Fruit fly (Drosophila melanogaster) whole organism, embryonic: Measurements from ENCODE around the gene Sbf.

Experiments
- CG10543 ChIP-seq: fragments of 200-800 bp; sonication (Bioruptor generic); optimal IDR thresholded peaks from 3 replicates; lab custom pipeline; 2017; ENCODE audit warnings: missing biosample characterization, mild to moderate bottlenecking, missing genetic modification characterization, moderate library complexity
- CG10979 ChIP-seq: fragments of 200-800 bp; sonication (Bioruptor generic); optimal IDR thresholded peaks from 2 replicates; lab custom pipeline; 2018; ENCODE audit warnings: missing biosample characterization, mild to moderate bottlenecking, missing genetic modification characterization, moderate library complexity
- CG11093 ChIP-seq: fragments of 200-800 bp; sonication (Bioruptor generic); IDR thresholded peaks from 3 replicates; pipeline ENCODE4 v1.3.6; 2022; ENCODE audit warnings: missing biosample characterization, missing genetic modification characterization
- CG12299 ChIP-seq: fragments of 200-800 bp; sonication (Bioruptor generic); optimal IDR thresholded peaks from 2 replicates; lab custom pipeline; 2018; ENCODE audit warnings: missing biosample characterization, mild to moderate bottlenecking, missing genetic modification characterization
- CG12942 ChIP-seq: fragments of 200-800 bp; sonication (Bioruptor generic); optimal IDR thresholded peaks from 3 replicates; lab custom pipeline; 2016; ENCODE audit warnings: missing biosample characterization, missing genetic modification characterization
- CG13296 ChIP-seq: fragments of 200-800 bp; sonication (Bioruptor generic); optimal IDR thresholded peaks from 3 replicates; lab custom pipeline; 2018; ENCODE audit warnings: missing biosample characterization, mild to moderate bottlenecking, missing genetic modification characterization
- CG13424 ChIP-seq: fragments of 200-800 bp; sonication (Bioruptor generic); optimal IDR thresholded peaks from 2 replicates; lab custom pipeline; 2019; ENCODE audit warnings: missing biosample characterization, mild to moderate bottlenecking, missing genetic modification characterization, moderate library complexity
- CG14441 ChIP-seq: fragments of 200-800 bp; sonication (Bioruptor generic); IDR thresholded peaks from 2 replicates; pipeline ENCODE4 v1.3.6; 2022; ENCODE audit warnings: missing biosample characterization, missing genetic modification characterization
- CG15269 ChIP-seq: fragments of 200-800 bp; sonication (Bioruptor generic); optimal IDR thresholded peaks from 2 replicates; lab custom pipeline; 2018; ENCODE audit warnings: missing biosample characterization, mild to moderate bottlenecking, missing genetic modification characterization, moderate library complexity
- CG1602 ChIP-seq: fragments of 200-800 bp; sonication (Bioruptor generic); optimal IDR thresholded peaks from 3 replicates; lab custom pipeline; 2016; ENCODE audit warnings: missing biosample characterization, missing genetic modification characterization
- CG17612 ChIP-seq: fragments of 200-800 bp; sonication (Bioruptor generic); IDR thresholded peaks from 2 replicates; pipeline ENCODE4 v1.3.6; 2022; ENCODE audit warnings: missing biosample characterization, missing genetic modification characterization
- CG17912 ChIP-seq: fragments of 200-800 bp; sonication (Bioruptor generic); optimal IDR thresholded peaks from 2 replicates; lab custom pipeline; 2018; ENCODE audit warnings: missing biosample characterization, mild to moderate bottlenecking, missing genetic modification characterization
- CG2129 ChIP-seq: fragments of 200-800 bp; sonication (Bioruptor generic); IDR thresholded peaks from 2 replicates; pipeline ENCODE4 v1.3.6; 2022; ENCODE audit warnings: missing biosample characterization, missing genetic modification characterization; ENCODE audit not compliant: partially characterized antibody
- CG33557 ChIP-seq: fragments of 200-800 bp; sonication (Bioruptor generic); optimal IDR thresholded peaks from 2 replicates; lab custom pipeline; 2019; ENCODE audit warnings: missing biosample characterization, mild to moderate bottlenecking, missing genetic modification characterization, moderate library complexity
- CG34224 ChIP-seq: fragments of 200-800 bp; sonication (Bioruptor generic); IDR thresholded peaks from 3 replicates; pipeline ENCODE4 v1.3.6; 2022; ENCODE audit warnings: missing biosample characterization, missing genetic modification characterization; ENCODE audit not compliant: partially characterized antibody
- CG4328 ChIP-seq: fragments of 200-800 bp; sonication (Bioruptor generic); optimal IDR thresholded peaks from 3 replicates; lab custom pipeline; 2017; ENCODE audit warnings: missing biosample characterization, missing genetic modification reagents, missing genetic modification characterization
- CG4820 ChIP-seq: fragments of 200-800 bp; sonication (Bioruptor generic); optimal IDR thresholded peaks from 3 replicates; lab custom pipeline; 2016; ENCODE audit warnings: missing biosample characterization, missing genetic modification characterization
- CG5953 ChIP-seq: fragments of 200-800 bp; sonication (Bioruptor generic); IDR thresholded peaks from 2 replicates; pipeline ENCODE4 v1.3.6; 2022; ENCODE audit warnings: missing biosample characterization, missing genetic modification characterization
- CG6791 ChIP-seq: fragments of 200-800 bp; sonication (Bioruptor generic); IDR thresholded peaks from 3 replicates; pipeline ENCODE4 v1.3.6; 2022; ENCODE audit warnings: missing biosample characterization, missing genetic modification characterization; ENCODE audit not compliant: partially characterized antibody
- CG7372 ChIP-seq: fragments of 200-800 bp; sonication (Bioruptor generic); IDR thresholded peaks from 2 replicates; pipeline ENCODE4 v1.3.6; 2022; ENCODE audit warnings: missing biosample characterization, missing genetic modification characterization
- CG7839 ChIP-seq: fragments of 200-800 bp; sonication (Bioruptor generic); optimal IDR thresholded peaks from 3 replicates; lab custom pipeline; 2018; ENCODE audit warnings: missing biosample characterization, mild to moderate bottlenecking, missing genetic modification characterization, moderate library complexity
- CG9932 ChIP-seq: fragments of 200-800 bp; sonication (Bioruptor generic); IDR thresholded peaks from 2 replicates; pipeline ENCODE4 v1.3.6; 2022; ENCODE audit warnings: missing biosample characterization, missing genetic modification characterization
- CHES-1-like ChIP-seq: fragments of 200-800 bp; sonication (Bioruptor generic); optimal IDR thresholded peaks from 2 replicates; lab custom pipeline; 2016; ENCODE audit warnings: missing biosample characterization, missing genetic modification characterization
- Chrac-16 ChIP-seq: fragments of 200-800 bp; sonication (Bioruptor generic); optimal IDR thresholded peaks from 3 replicates; lab custom pipeline; 2016; ENCODE audit warnings: missing biosample characterization, missing genetic modification characterization
- HHEX ChIP-seq: fragments of 200-800 bp; sonication (Bioruptor generic); optimal IDR thresholded peaks from 3 replicates; lab custom pipeline; 2017; ENCODE audit warnings: missing biosample characterization, mild to moderate bottlenecking, missing genetic modification characterization, missing genetic modification reagents
- HLH54F ChIP-seq: fragments of 200-800 bp; sonication (Bioruptor generic); optimal IDR thresholded peaks from 3 replicates; lab custom pipeline; 2016; ENCODE audit warnings: missing biosample characterization, missing genetic modification characterization
- Hey ChIP-seq: fragments of 200-800 bp; sonication (Bioruptor generic); optimal IDR thresholded peaks from 3 replicates; lab custom pipeline; 2018; ENCODE audit warnings: missing biosample characterization, mild to moderate bottlenecking, missing genetic modification characterization
- HmgD ChIP-seq: fragments of 200-800 bp; sonication (Bioruptor generic); optimal IDR thresholded peaks from 3 replicates; lab custom pipeline; 2016; ENCODE audit warnings: missing biosample characterization, missing genetic modification characterization
- Meics ChIP-seq: fragments of 200-800 bp; sonication (Bioruptor generic); optimal IDR thresholded peaks from 2 replicates; lab custom pipeline; 2017; ENCODE audit warnings: missing biosample characterization, mild to moderate bottlenecking, missing genetic modification characterization
- Sry-δ ChIP-seq: fragments of 200-800 bp; sonication (Bioruptor generic); optimal IDR thresholded peaks from 2 replicates; lab custom pipeline; 2016; ENCODE audit warnings: missing biosample characterization, missing genetic modification characterization
- YL-1 ChIP-seq: fragments of 200-800 bp; sonication (Bioruptor generic); optimal IDR thresholded peaks from 3 replicates; lab custom pipeline; 2017; ENCODE audit warnings: missing biosample characterization, mild to moderate bottlenecking, missing genetic modification characterization
- ash1 ChIP-seq: fragments of 200-800 bp; sonication (Bioruptor generic); optimal IDR thresholded peaks from 2 replicates; lab custom pipeline; 2018; ENCODE audit warnings: missing biosample characterization, mild to moderate bottlenecking, missing genetic modification characterization
- cad ChIP-seq: fragments of >200 bp; optimal IDR thresholded peaks from 2 replicates; lab custom pipeline; 2017; ENCODE audit warnings: missing biosample characterization, missing genetic modification characterization
- caup ChIP-seq: fragments of 200-800 bp; sonication (Bioruptor generic); optimal IDR thresholded peaks from 3 replicates; lab custom pipeline; 2017; ENCODE audit warnings: missing biosample characterization, mild to moderate bottlenecking, missing genetic modification characterization, moderate library complexity; ENCODE audit not compliant: severe bottlenecking
- chn ChIP-seq: fragments of 200-800 bp; sonication (Bioruptor generic); optimal IDR thresholded peaks from 2 replicates; lab custom pipeline; 2016; ENCODE audit warnings: missing biosample characterization, missing genetic modification characterization
- fu2 ChIP-seq: fragments of 200-800 bp; sonication (Bioruptor generic); optimal IDR thresholded peaks from 2 replicates; lab custom pipeline; 2016; ENCODE audit warnings: missing biosample characterization, missing genetic modification characterization
- gcm ChIP-seq: fragments of 200-800 bp; sonication (Bioruptor generic); optimal IDR thresholded peaks from 2 replicates; lab custom pipeline; 2019; ENCODE audit warnings: missing biosample characterization, mild to moderate bottlenecking, missing genetic modification characterization, moderate library complexity
- gem ChIP-seq: fragments of 200-800 bp; sonication (Bioruptor generic); optimal IDR thresholded peaks from 2 replicates; lab custom pipeline; 2019; ENCODE audit warnings: missing biosample characterization, mild to moderate bottlenecking, missing genetic modification characterization, moderate library complexity
- grau ChIP-seq: fragments of 200-800 bp; optimal IDR thresholded peaks from 3 replicates; lab custom pipeline; 2019; ENCODE audit warnings: missing biosample characterization, mild to moderate bottlenecking, missing genetic modification characterization, moderate library complexity
- gro ChIP-seq: fragments of 200-800 bp; sonication (Bioruptor generic); optimal IDR thresholded peaks from 2 replicates; lab custom pipeline; 2016; ENCODE audit warnings: missing biosample characterization, missing genetic modification characterization
- jigr1 ChIP-seq: fragments of 200-800 bp; sonication (Bioruptor generic); IDR thresholded peaks from 3 replicates; pipeline ENCODE4 v1.3.6; 2022; ENCODE audit warnings: missing biosample characterization, missing genetic modification characterization
- nmo ChIP-seq: fragments of 200-800 bp; sonication (Bioruptor generic); optimal IDR thresholded peaks from 2 replicates; lab custom pipeline; 2018; ENCODE audit warnings: missing biosample characterization, mild to moderate bottlenecking, missing genetic modification characterization, moderate library complexity
- sc ChIP-seq, 3 experiments: fragments of >200 bp in 2 of 3; fragments of 200-800 bp in 1 of 3; sonication (Bioruptor generic) in 1 of 3; optimal IDR thresholded peaks; 2 replicates in 2 of 3; 3 replicates in 1 of 3; lab custom pipeline; 2017; ENCODE audit warnings: mild to moderate bottlenecking in 1 of 3, missing biosample characterization in 1 of 3, missing genetic modification characterization in 1 of 3, missing genetic modification reagents in 1 of 3
- sd ChIP-seq: fragments of 200-800 bp; sonication (Bioruptor generic); optimal IDR thresholded peaks from 3 replicates; lab custom pipeline; 2018; ENCODE audit warnings: missing biosample characterization, mild to moderate bottlenecking, missing genetic modification characterization, moderate library complexity
- sens ChIP-seq: fragments of 200-800 bp; sonication (Bioruptor generic); peaks from one replicate; lab custom pipeline; 2016; ENCODE audit warnings: missing biosample characterization, missing genetic modification characterization
- sima ChIP-seq: fragments of 200-800 bp; sonication (Bioruptor generic); optimal IDR thresholded peaks from 2 replicates; lab custom pipeline; 2016; ENCODE audit warnings: missing biosample characterization, missing genetic modification characterization
- sr ChIP-seq: fragments of 200-800 bp; sonication (Bioruptor generic); IDR thresholded peaks from 3 replicates; pipeline ENCODE4 v1.3.6; 2022; ENCODE audit warnings: missing biosample characterization, missing genetic modification characterization
- toy ChIP-seq: fragments of 200-800 bp; sonication (Bioruptor generic); IDR thresholded peaks from 2 replicates; pipeline ENCODE4 v1.3.6; 2022; ENCODE audit warnings: missing biosample characterization, missing genetic modification characterization
- vvl ChIP-seq: fragments of 200-800 bp; sonication (Bioruptor generic); IDR thresholded peaks from 2 replicates; pipeline ENCODE4 v1.3.6; 2022; ENCODE audit warnings: missing biosample characterization, missing genetic modification characterization
- zen2 ChIP-seq: fragments of 200-800 bp; sonication (Bioruptor generic); IDR thresholded peaks from 3 replicates; pipeline ENCODE4 v1.3.6; 2022; ENCODE audit warnings: missing biosample characterization, missing genetic modification characterization; ENCODE audit not compliant: partially characterized antibody

Sbf gene

DNA sequence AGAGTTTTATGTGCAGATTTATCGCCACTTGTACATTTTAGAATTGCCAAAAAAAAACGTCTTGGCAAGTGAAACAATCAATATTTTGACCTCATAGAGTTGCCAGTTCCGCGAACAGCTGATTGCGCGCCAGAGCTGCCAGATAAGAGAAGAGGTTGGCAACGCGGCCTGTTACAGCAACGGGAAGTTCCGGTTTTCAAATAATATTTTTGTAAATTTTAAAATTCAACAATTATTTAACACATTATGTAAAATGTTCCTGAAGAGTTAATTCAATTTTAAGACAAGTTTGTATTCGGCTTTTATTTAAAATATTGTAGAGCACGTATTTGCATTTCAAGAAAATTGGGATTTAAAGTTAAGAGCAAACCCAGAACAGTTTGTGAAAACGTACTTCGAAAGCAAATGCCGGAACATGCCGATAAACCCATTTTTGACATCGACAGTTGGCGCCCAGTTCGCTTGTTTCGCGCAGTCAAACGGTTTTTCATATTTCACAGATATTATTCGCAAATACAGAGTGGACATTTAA lies 10.0 kb downstream of the Sbf start, which contains the start of the genes prd1 and HisCl1 (continued):
- TF ChIP-seq CG12299 (peak; percentile 54), CG9932 (GFP tag; lab: Robert Waterston, UW) (peak; percentile 82), jigr1 (GFP tag; lab: Robert Waterston, UW) (no peak), sc (optimal IDR thresholded peaks at IDR 0.05; lab: Kevin White, UChicago) (no peak), sc (GFP tag; optimal IDR thresholded peaks at IDR 0.05; lab: Kevin White, UChicago) (peak; percentile 34), caup (GFP tag; lab: Kevin White, UChicago) (no peak), CG14441 (GFP tag; lab: Robert Waterston, UW) (peak; percentile 69), CG2129 (no peak), HHEX (GFP tag; lab: Kevin White, UChicago) (peak; percentile 76), zen2 (GFP tag; lab: Robert Waterston, UW) (no peak), CG12942 (peak; percentile 70), CG17612 (no peak), CG34224 (no peak), Meics (peak; percentile 79), vvl (GFP tag; lab: Robert Waterston, UW) (peak; percentile 73), gro (GFP tag; lab: Kevin White, UChicago) (peak; percentile 68), toy (GFP tag; lab: Robert Waterston, UW) (no peak), CG7372 (GFP tag; lab: Robert Waterston, UW) (peak; percentile 55; the same call in 1 of the 2 replicates), chn (peak; percentile 24), CG13296 (GFP tag; lab: Kevin White, UChicago) (peak; percentile 76), sd (tag; lab: Kevin White, UChicago) (no peak), YL-1 (GFP tag; lab: Kevin White, UChicago) (peak; percentile 84), HmgD (no peak), nmo (GFP tag; lab: Kevin White, UChicago) (peak; percentile 89), CG4820 (GFP tag; lab: Kevin White, UChicago) (peak; percentile 14), gcm (GFP tag; lab: Kevin White, UChicago) (no peak), CG10543 (GFP tag; lab: Kevin White, UChicago) (peak; percentile 73), CG10979 (tag; lab: Kevin White, UChicago) (peak; percentile 62), Chrac-16 (GFP tag; lab: Kevin White, UChicago) (peak; percentile 61), CHES-1-like (peak; percentile 62), CG33557 (peak; percentile 49), Hey (tag; lab: Kevin White, UChicago) (no peak), gem (tag; lab: Kevin White, UChicago) (no peak), CG6791 (GFP tag; lab: Robert Waterston, UW) (no peak), CG1602 (GFP tag; lab: Kevin White, UChicago) (peak; percentile 61), Sry-δ (peak; percentile 31), CG17912 (GFP tag; lab: Kevin White, UChicago) (peak; percentile 47), CG7839 (tag; lab: Kevin White, UChicago) (peak; percentile 84), CG11093 (GFP tag; lab: Robert Waterston, UW) (no peak), cad (GFP tag; lab: Kevin White, UChicago) (no peak), fu2 (GFP tag; lab: Kevin White, UChicago) (peak; percentile 50), CG5953 (no peak), sens (GFP tag; lab: Kevin White, UChicago) (peak; percentile 93), CG13424 (peak; percentile 71), sima (GFP tag; lab: Kevin White, UChicago) (no peak), HLH54F (GFP tag; lab: Kevin White, UChicago) (peak; percentile 62), CG15269 (tag; lab: Kevin White, UChicago) (no peak), sr (GFP tag; lab: Robert Waterston, UW) (0 out of 3 replicates have a peak, but pooled peaks have one; percentile 6), grau (no peak), CG4328 (GFP tag; lab: Kevin White, UChicago) (peak; percentile 75), ash1 (peak; percentile 22)
